Worm (Caenorhabditis elegans): ENCODE measurements around the gene F28B12.6.

The F28B12.6 gene

ce11 chrII:5940815-5941214 is at the start of gene F28B12.6:
Gene F28B12.6 (plus strand): TSS chrII:5940863.
- TF ChIP-seq nhr-28 (tag; optimal IDR thresholded peaks at IDR 0.05) (no peak), unc-120 (tag; optimal IDR thresholded peaks at IDR 0.05; ENCODE audit: poor library complexity, severe bottlenecking) (no peak), mab-5 (tag; optimal IDR thresholded peaks at IDR 0.05) (no peak), sem-2 (GFP tag; optimal IDR thresholded peaks at IDR 0.05) (no peak)

- TF ChIP-seq ham-2 (GFP tag; optimal IDR thresholded peaks at IDR 0.05) (no peak), flh-1 (GFP tag; optimal IDR thresholded peaks at IDR 0.05) (no peak), lin-13 (tag; optimal IDR thresholded peaks at IDR 0.05) (no peak), pha-4 (tag; optimal IDR thresholded peaks at IDR 0.05) (no peak), nhr-76 (tag; optimal IDR thresholded peaks at IDR 0.05) (no peak), nhr-237 (tag; optimal IDR thresholded peaks at IDR 0.05) (no peak), lin-32 (GFP tag; optimal IDR thresholded peaks at IDR 0.05) (no peak), nhr-28 (tag; optimal IDR thresholded peaks at IDR 0.05) (no peak), unc-39 (tag; optimal IDR thresholded peaks at IDR 0.05) (no peak), mab-5 (tag; optimal IDR thresholded peaks at IDR 0.05) (no peak), unc-120 (tag; optimal IDR thresholded peaks at IDR 0.05; ENCODE audit: poor library complexity, severe bottlenecking) (no peak), sptf-1 (tag; optimal IDR thresholded peaks at IDR 0.05) (no peak), ceh-43 (GFP tag; optimal IDR thresholded peaks at IDR 0.05) (no peak), drap-1 (GFP tag; optimal IDR thresholded peaks at IDR 0.05) (no peak), ces-1 (GFP tag; optimal IDR thresholded peaks at IDR 0.05) (no peak)
Observed at ce11 chrII:5892813-5893212, 47.9 kb upstream of the F28B12.6 start.

- TF ChIP-seq unc-62 (GFP tag; optimal IDR thresholded peaks at IDR 0.05) (no peak), sem-2 (GFP tag; optimal IDR thresholded peaks at IDR 0.05) (no peak), hlh-1 (tag; optimal IDR thresholded peaks at IDR 0.05) (no peak)
Observed at ce11 chrII:5895870-5896269, 44.8 kb upstream of the F28B12.6 start, which contains the start of gene F59G1.4. Gene F59G1.4 (plus strand): TSS chrII:5896170.

DNA sequence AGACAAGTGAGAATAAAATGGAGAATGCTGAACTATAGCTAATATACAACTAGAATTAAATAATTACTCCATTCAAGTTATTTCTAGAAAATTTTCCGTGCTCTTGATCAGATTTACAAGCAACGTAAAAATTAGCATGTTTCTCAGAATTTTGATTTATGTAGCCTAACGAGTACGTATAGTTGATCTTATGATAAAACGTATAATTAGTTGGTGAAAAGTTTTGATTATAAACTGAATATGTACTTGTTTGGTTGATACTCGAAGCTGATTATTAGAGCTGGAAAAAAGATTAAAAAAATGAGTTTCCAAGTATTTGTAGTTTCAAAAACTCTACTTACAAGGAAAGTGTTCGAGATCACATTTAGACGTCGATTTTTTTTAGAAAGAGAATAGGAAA is 44.2 kb upstream of the F28B12.6 start:
- TF ChIP-seq elt-3 (tag; optimal IDR thresholded peaks at IDR 0.05) (no peak), unc-120 (tag; optimal IDR thresholded peaks at IDR 0.05; ENCODE audit: poor library complexity, severe bottlenecking) (no peak), drap-1 (GFP tag; optimal IDR thresholded peaks at IDR 0.05) (no peak), nhr-2 (tag; optimal IDR thresholded peaks at IDR 0.05) (no peak), lin-32 (GFP tag; optimal IDR thresholded peaks at IDR 0.05) (no peak), bed-3 (GFP tag; optimal IDR thresholded peaks at IDR 0.05) (no peak), flh-1 (GFP tag; optimal IDR thresholded peaks at IDR 0.05) (no peak)

- TF ChIP-seq zip-8 (tag; optimal IDR thresholded peaks at IDR 0.05), result no peak
- TF ChIP-seq blmp-1 (tag; optimal IDR thresholded peaks at IDR 0.05), result peak; percentile 53
- no peak for TF ChIP-seq lsy-2 (tag; optimal IDR thresholded peaks at IDR 0.05)
- TF ChIP-seq elt-1 (tag; optimal IDR thresholded peaks at IDR 0.05; ENCODE audit: borderline replicate concordance, insufficient read depth), result no peak
- no peak for TF ChIP-seq cnd-1 (tag; optimal IDR thresholded peaks at IDR 0.05)
Observed at ce11 chrII:5899080-5899479, 41.6 kb upstream of the F28B12.6 start.

DNA sequence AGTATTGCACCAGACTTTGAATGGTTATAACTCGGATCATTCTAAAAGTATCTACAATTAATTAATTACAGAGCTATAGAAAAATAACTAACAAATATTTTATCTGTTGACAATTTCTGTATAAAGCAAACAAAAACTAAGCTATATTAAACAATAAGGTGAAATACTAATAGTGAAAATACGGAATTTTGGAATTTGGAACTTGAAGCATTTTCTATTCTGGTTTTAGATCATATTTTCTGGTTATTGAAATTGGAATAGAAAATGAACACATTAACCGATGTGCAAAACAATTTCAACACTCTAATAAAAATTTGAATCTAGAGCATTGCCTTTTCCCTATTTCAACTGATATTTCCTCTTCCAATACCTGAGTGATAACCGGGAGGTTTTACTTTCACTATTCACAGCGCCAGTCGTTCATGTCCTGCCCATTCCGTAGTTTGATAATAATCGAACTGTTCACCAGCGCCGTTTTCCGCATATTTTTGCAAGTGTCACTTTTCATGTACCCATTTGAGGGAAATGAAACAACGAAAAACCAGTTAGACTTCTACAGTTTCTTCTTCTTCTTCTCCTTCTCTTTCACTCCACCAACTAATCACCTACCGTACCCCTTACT is 40.7 kb upstream of the F28B12.6 start:
- TF ChIP-seq unc-62 (GFP tag; optimal IDR thresholded peaks at IDR 0.05) (no peak), lin-13 (tag; optimal IDR thresholded peaks at IDR 0.05) (no peak), hlh-1 (tag; optimal IDR thresholded peaks at IDR 0.05) (no peak), lsy-2 (tag; optimal IDR thresholded peaks at IDR 0.05) (no peak), ham-2 (GFP tag; optimal IDR thresholded peaks at IDR 0.05) (no peak), mab-5 (tag; optimal IDR thresholded peaks at IDR 0.05) (no peak), unc-120 (tag; optimal IDR thresholded peaks at IDR 0.05; ENCODE audit: poor library complexity, severe bottlenecking) (no peak), snpc-4 (tag; optimal IDR thresholded peaks at IDR 0.05) (no peak), nhr-76 (tag; optimal IDR thresholded peaks at IDR 0.05) (no peak), nhr-2 (tag; optimal IDR thresholded peaks at IDR 0.05) (no peak), sem-2 (GFP tag; optimal IDR thresholded peaks at IDR 0.05) (no peak), M03D4.4 (tag; optimal IDR thresholded peaks at IDR 0.05) (no peak), ceh-43 (GFP tag; optimal IDR thresholded peaks at IDR 0.05) (no peak), elt-3 (tag; optimal IDR thresholded peaks at IDR 0.05) (no peak), nhr-12 (tag; optimal IDR thresholded peaks at IDR 0.05) (no peak), blmp-1 (tag; optimal IDR thresholded peaks at IDR 0.05) (no peak), flh-1 (GFP tag; optimal IDR thresholded peaks at IDR 0.05) (no peak), pha-4 (tag; optimal IDR thresholded peaks at IDR 0.05) (no peak), sptf-1 (tag; optimal IDR thresholded peaks at IDR 0.05) (no peak)
